Worm (Caenorhabditis elegans) whole organism, L1 larva: ENCODE measurements around the gene col-140.

Experiments
- C04F5.9 ChIP-seq: sonication (generic microtip); optimal IDR thresholded peaks from 2 replicates; lab custom pipeline; 2016; ENCODE audit warnings: missing genetic modification characterization, missing compliant biosample characterization
- C16A3.4 ChIP-seq: fragments of 150-350 bp; optimal IDR thresholded peaks from 2 replicates; lab custom pipeline; 2014; ENCODE audit warnings: missing biosample characterization, missing genetic modification characterization
- aha-1 ChIP-seq: fragments of 150-350 bp; optimal IDR thresholded peaks from 2 replicates; lab custom pipeline; 2014; ENCODE audit warnings: missing biosample characterization, missing genetic modification characterization
- aly-2 ChIP-seq: fragments of 150-350 bp; optimal IDR thresholded peaks from 2 replicates; lab custom pipeline; 2014; ENCODE audit warnings: missing biosample characterization, missing genetic modification characterization
- blmp-1 ChIP-seq: fragments of 150-350 bp; optimal IDR thresholded peaks from 2 replicates; lab custom pipeline; 2014; ENCODE audit warnings: missing biosample characterization, missing genetic modification characterization
- ceh-8 ChIP-seq: fragments of 200-800 bp; sonication (Bioruptor generic); optimal IDR thresholded peaks from 2 replicates; lab custom pipeline; 2018; ENCODE audit warnings: mild to moderate bottlenecking, missing genetic modification characterization, moderate library complexity, missing compliant biosample characterization
- ceh-90 ChIP-seq: sonication (generic microtip); optimal IDR thresholded peaks from 2 replicates; lab custom pipeline; 2016; ENCODE audit warnings: missing genetic modification characterization, missing compliant biosample characterization
- ces-1 ChIP-seq: fragments of 150-350 bp; optimal IDR thresholded peaks from 2 replicates; lab custom pipeline; 2014; ENCODE audit warnings: missing biosample characterization, missing genetic modification reagents, missing genetic modification characterization
- dsc-1 ChIP-seq: sonication (generic microtip); optimal IDR thresholded peaks from 2 replicates; lab custom pipeline; 2016; ENCODE audit warnings: mild to moderate bottlenecking, missing genetic modification characterization, missing compliant biosample characterization
- efl-1 ChIP-seq, 4 experiments: fragments of 150-350 bp; optimal IDR thresholded peaks in 3 of 4; peaks in 1 of 4; 1 replicate in 1 of 4; 2 replicates in 3 of 4; lab custom pipeline; 2014; ENCODE audit warnings: missing biosample characterization in 2 of 4, missing genetic modification characterization in 2 of 4, missing genetic modification reagents in 2 of 4
- efl-3 ChIP-seq: fragments of 200-800 bp; sonication (Bioruptor generic); optimal IDR thresholded peaks from 2 replicates; lab custom pipeline; 2018; ENCODE audit warnings: mild to moderate bottlenecking, missing genetic modification characterization, missing compliant biosample characterization
- egl-13 ChIP-seq: sonication (generic microtip); optimal IDR thresholded peaks from 2 replicates; lab custom pipeline; 2016; ENCODE audit warnings: missing genotype, missing genetic modification reagents, missing genetic modification characterization, missing compliant biosample characterization
- elt-3 ChIP-seq, 6 experiments: fragments of 150-350 bp in 1 of 6; sonication (generic microtip); optimal IDR thresholded peaks; 2 replicates each; lab custom pipeline; 2017 to 2018; ENCODE audit warnings: missing biosample characterization in 6 of 6, missing genetic modification characterization in 6 of 6, inconsistent platforms in 1 of 6
- ets-5 ChIP-seq: fragments of 200-800 bp; sonication (Bioruptor generic); IDR thresholded peaks from 2 replicates; pipeline ENCODE4 v1.3.6; 2022; ENCODE audit warnings: missing genetic modification characterization, missing compliant biosample characterization
- fkh-4 ChIP-seq: sonication (generic microtip); optimal IDR thresholded peaks from 2 replicates; lab custom pipeline; 2016; ENCODE audit warnings: missing compliant biosample characterization, missing genetic modification characterization, borderline replicate concordance
- fos-1 ChIP-seq: fragments of 150-350 bp; optimal IDR thresholded peaks from 2 replicates; lab custom pipeline; 2014; ENCODE audit warnings: missing biosample characterization, missing genetic modification characterization
- grh-1 ChIP-seq: fragments of 200-800 bp; sonication (Bioruptor generic); IDR thresholded peaks from 2 replicates; pipeline ENCODE4 v1.3.6; 2022; ENCODE audit warnings: missing genetic modification reagents, missing genetic modification characterization, missing compliant biosample characterization
- hpl-2 ChIP-seq: fragments of 150-350 bp; optimal IDR thresholded peaks from 2 replicates; lab custom pipeline; 2014; ENCODE audit warnings: missing biosample characterization, missing genetic modification reagents, missing genetic modification characterization
- isw-1 ChIP-seq: fragments of 200-800 bp; sonication (Bioruptor generic); IDR thresholded peaks from 2 replicates; pipeline ENCODE4 v1.3.6; 2022; ENCODE audit warnings: missing genetic modification characterization, missing compliant biosample characterization
- lin-13 ChIP-seq: fragments of 150-350 bp; optimal IDR thresholded peaks from 2 replicates; lab custom pipeline; 2014; ENCODE audit warnings: missing biosample characterization, missing genetic modification reagents, missing genetic modification characterization
- lin-14 ChIP-seq: fragments of 200-800 bp; sonication (Bioruptor generic); optimal IDR thresholded peaks from 2 replicates; lab custom pipeline; 2018; ENCODE audit warnings: mild to moderate bottlenecking, missing genetic modification characterization, moderate library complexity, missing compliant biosample characterization
- lin-15B ChIP-seq: fragments of 150-350 bp; sonication (generic microtip); optimal IDR thresholded peaks from 3 replicates; lab custom pipeline; 2014; ENCODE audit warnings: missing biosample characterization, missing genetic modification characterization
- lin-39 ChIP-seq: fragments of 150-350 bp; optimal IDR thresholded peaks from 2 replicates; lab custom pipeline; 2014; ENCODE audit warnings: missing biosample characterization, missing genetic modification reagents, missing genetic modification characterization
- lir-3 ChIP-seq: sonication (generic microtip); optimal IDR thresholded peaks from 2 replicates; lab custom pipeline; 2016; ENCODE audit warnings: mild to moderate bottlenecking, missing genetic modification characterization, moderate library complexity, missing compliant biosample characterization; ENCODE audit not compliant: poor library complexity
- lsy-2 ChIP-seq, 2 experiments: fragments of 150-350 bp; optimal IDR thresholded peaks; 2 replicates each; lab custom pipeline; 2014; ENCODE audit warnings: missing biosample characterization in 2 of 2, missing genetic modification characterization in 2 of 2
- mab-9 ChIP-seq: fragments of 200-800 bp; sonication (Bioruptor generic); IDR thresholded peaks from 2 replicates; pipeline ENCODE4 v1.3.6; 2022; ENCODE audit warnings: missing genetic modification reagents, missing genetic modification characterization, missing compliant biosample characterization
- mdl-1 ChIP-seq, 2 experiments: fragments of 150-350 bp; optimal IDR thresholded peaks; 2 replicates each; lab custom pipeline; 2014 to 2017; ENCODE audit warnings: missing biosample characterization in 2 of 2, missing genetic modification characterization in 2 of 2, inconsistent platforms in 1 of 2
- mef-2 ChIP-seq: fragments of 150-350 bp; optimal IDR thresholded peaks from 2 replicates; lab custom pipeline; 2014; ENCODE audit warnings: missing biosample characterization, missing genetic modification characterization
- nhr-19 ChIP-seq: fragments of 200-800 bp; sonication (Bioruptor generic); conservative IDR thresholded peaks from 2 replicates; pipeline ENCODE4 v1.3.6; 2022; ENCODE audit warnings: missing genetic modification characterization, missing compliant biosample characterization
- nhr-20 ChIP-seq: sonication (generic microtip); optimal IDR thresholded peaks from 2 replicates; lab custom pipeline; 2016; ENCODE audit warnings: mild to moderate bottlenecking, missing genetic modification characterization, missing compliant biosample characterization
- nhr-237 ChIP-seq: fragments of 150-350 bp; optimal IDR thresholded peaks from 2 replicates; lab custom pipeline; 2014; ENCODE audit warnings: missing biosample characterization, missing genetic modification characterization
- nhr-28 ChIP-seq: fragments of 150-350 bp; optimal IDR thresholded peaks from 2 replicates; lab custom pipeline; 2014; ENCODE audit warnings: missing biosample characterization, missing genetic modification characterization
- nhr-71 ChIP-seq: sonication (generic microtip); optimal IDR thresholded peaks from 2 replicates; lab custom pipeline; 2016; ENCODE audit warnings: mild to moderate bottlenecking, missing genetic modification characterization, moderate library complexity, missing compliant biosample characterization
- nhr-77 ChIP-seq: fragments of 150-350 bp; optimal IDR thresholded peaks from 2 replicates; lab custom pipeline; 2014; ENCODE audit warnings: missing biosample characterization, missing genetic modification characterization
- nhr-84 ChIP-seq: sonication (generic microtip); optimal IDR thresholded peaks from 2 replicates; lab custom pipeline; 2017; ENCODE audit warnings: missing biosample characterization, missing genetic modification characterization
- nhr-85 ChIP-seq: sonication (generic microtip); peaks from one replicate; lab custom pipeline; 2016; ENCODE audit warnings: missing genetic modification characterization, inconsistent platforms, missing compliant biosample characterization
- nhr-90 ChIP-seq: sonication (generic microtip); optimal IDR thresholded peaks from 2 replicates; lab custom pipeline; 2016; ENCODE audit warnings: mild to moderate bottlenecking, missing genetic modification characterization, missing compliant biosample characterization; ENCODE audit not compliant: poor library complexity
- pag-3 ChIP-seq: sonication (generic microtip); optimal IDR thresholded peaks from 2 replicates; lab custom pipeline; 2017; ENCODE audit warnings: missing genetic modification characterization, mild to moderate bottlenecking, missing compliant biosample characterization, antibody characterized with exemption, borderline replicate concordance; ENCODE audit not compliant: insufficient read depth
- rnt-1 ChIP-seq: sonication (generic microtip); optimal IDR thresholded peaks from 2 replicates; lab custom pipeline; 2016; ENCODE audit warnings: mild to moderate bottlenecking, missing genetic modification characterization, moderate library complexity, missing compliant biosample characterization
- snpc-4 ChIP-seq: fragments of 150-350 bp; optimal IDR thresholded peaks from 2 replicates; lab custom pipeline; 2014; ENCODE audit warnings: missing biosample characterization, missing genetic modification characterization
- snu-23 ChIP-seq: sonication (generic microtip); optimal IDR thresholded peaks from 2 replicates; lab custom pipeline; 2016; ENCODE audit warnings: missing genetic modification characterization, missing compliant biosample characterization
- tlp-1 ChIP-seq: fragments of 150-350 bp; optimal IDR thresholded peaks from 2 replicates; lab custom pipeline; 2014; ENCODE audit warnings: missing biosample characterization, missing genetic modification characterization
- unc-30 ChIP-seq: sonication (generic microtip); optimal IDR thresholded peaks from 2 replicates; lab custom pipeline; 2017; ENCODE audit warnings: missing biosample characterization, missing genetic modification characterization
- unc-62 ChIP-seq: fragments of 150-350 bp; optimal IDR thresholded peaks from 2 replicates; lab custom pipeline; 2014; ENCODE audit warnings: missing biosample characterization, missing genetic modification reagents, missing genetic modification characterization
- unc-98 ChIP-seq: fragments of 200-800 bp; sonication (Bioruptor generic); IDR thresholded peaks from 2 replicates; pipeline ENCODE4 v1.3.6; 2022; ENCODE audit warnings: missing genetic modification characterization, missing compliant biosample characterization
- ztf-11 ChIP-seq, 2 experiments: sonication (generic microtip); optimal IDR thresholded peaks; 2 replicates each; lab custom pipeline; 2016 to 2017; ENCODE audit warnings: missing genetic modification characterization in 2 of 2, missing biosample characterization in 1 of 2, missing compliant biosample characterization in 1 of 2
- ztf-4 ChIP-seq: fragments of 150-350 bp; optimal IDR thresholded peaks from 2 replicates; lab custom pipeline; 2014; ENCODE audit warnings: missing biosample characterization, missing genetic modification characterization

col-140 gene

DNA sequence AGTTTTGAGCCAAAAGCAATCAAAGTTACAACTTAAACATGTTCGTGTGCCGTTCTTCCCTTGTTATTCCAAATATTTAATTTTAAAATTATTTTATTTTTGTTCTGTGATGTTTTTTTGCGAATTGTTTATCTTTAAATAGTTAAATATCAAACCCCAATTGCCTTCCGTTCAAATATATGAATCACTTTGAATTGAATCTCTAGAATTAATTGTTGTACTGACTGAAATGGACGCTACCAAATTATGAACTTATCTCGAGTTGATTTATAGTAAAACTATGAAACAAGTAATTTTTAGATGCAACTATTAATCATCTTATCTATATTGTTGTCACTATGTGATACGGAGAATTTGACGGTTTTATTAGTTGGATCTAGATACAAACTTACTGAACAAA lies 44.6 kb downstream of the col-140 start, which contains the start of gene ZC250.2:
TSS of gene ZC250.2 (plus strand) at position 301 of the 400 bp plus-strand sequence.
- TF ChIP-seq egl-13 (tag; lab: Kevin White, UChicago) (no peak), efl-1 (optimal IDR thresholded peaks at IDR 0.05; lab: Kevin White, UChicago) (no peak), efl-1 (GFP tag; optimal IDR thresholded peaks at IDR 0.05 in 1 of 2; lab: Kevin White, UChicago) (no peak), hpl-2 (GFP tag; lab: Kevin White, UChicago) (no peak), nhr-85 (tag; lab: Kevin White, UChicago) (peak; percentile 48), dsc-1 (tag; lab: Kevin White, UChicago) (no peak)

DNA sequence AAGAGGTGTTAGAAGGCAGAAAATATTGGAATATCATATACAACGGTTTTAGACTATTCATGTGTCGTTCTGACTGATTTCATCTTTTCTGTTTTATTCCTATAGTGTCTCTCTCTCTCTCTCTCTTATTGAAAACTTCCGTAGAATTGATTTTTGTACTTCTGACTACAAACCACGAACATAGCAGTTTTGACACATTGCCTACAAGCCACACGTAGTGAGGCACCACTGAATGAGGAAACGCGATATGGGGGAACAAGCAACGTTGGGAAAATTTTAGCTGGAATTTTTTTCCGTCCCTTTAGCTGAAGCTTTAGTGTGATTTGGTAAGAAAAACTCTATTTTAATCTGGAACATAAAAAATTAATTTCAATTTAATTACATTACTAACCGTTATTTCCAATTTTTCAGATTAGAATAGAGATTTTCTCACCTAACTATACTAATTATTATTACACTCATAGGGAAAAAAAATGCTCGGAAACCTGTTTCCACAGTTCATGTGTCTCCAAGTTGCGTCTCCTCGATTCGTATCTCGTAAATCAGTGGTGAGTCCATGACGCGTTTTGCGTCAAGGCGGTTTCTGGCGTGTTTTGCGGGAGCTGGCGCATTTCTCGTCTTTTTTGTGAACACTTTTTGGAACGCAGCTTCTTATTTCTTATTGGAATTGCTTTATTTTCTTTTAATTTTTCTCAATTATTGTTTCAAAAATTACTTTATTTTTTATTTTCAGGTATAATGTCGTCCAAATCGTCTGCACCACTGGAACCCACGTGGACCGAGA lies 45.9 kb downstream of the col-140 start, which contains the start of the genes nhr-142 and F44E7.9:
TSS of gene nhr-142 (minus strand) at position 57 of the 784 bp plus-strand sequence.
TSS of gene F44E7.9 (plus strand) at position 734 of the 784 bp plus-strand sequence.
- TF ChIP-seq lin-15B (tag; lab: Kevin White, UChicago) (peak; percentile 76), mdl-1 (tag; optimal IDR thresholded peaks at IDR 0.05; lab: Kevin White, UChicago) (peak in 1 of 2 experiments; percentile 55), ets-5 (GFP tag; lab: Robert Waterston, UW) (no peak), aha-1 (peak; percentile 49), ztf-4 (tag; lab: Kevin White, UChicago) (peak; percentile 49), pag-3 (tag; lab: Kevin White, UChicago) (peak; percentile 38), isw-1 (GFP tag; lab: Robert Waterston, UW) (peak; percentile 73), ceh-90 (tag; lab: Kevin White, UChicago) (no peak), efl-1 (optimal IDR thresholded peaks at IDR 0.05; lab: Kevin White, UChicago) (peak; percentile 85 to 88), efl-1 (GFP tag; optimal IDR thresholded peaks at IDR 0.05 in 1 of 2; lab: Kevin White, UChicago) (peak; percentile 76 to 98), C16A3.4 (tag; lab: Kevin White, UChicago) (peak; percentile 93), lin-39 (tag; lab: Kevin White, UChicago) (peak; percentile 60), unc-62 (GFP tag; lab: Kevin White, UChicago) (no peak), nhr-90 (peak; percentile 90), nhr-28 (tag; lab: Kevin White, UChicago) (no peak), C04F5.9 (tag; lab: Kevin White, UChicago) (peak; percentile 57), blmp-1 (tag; lab: Kevin White, UChicago) (peak; percentile 52), tlp-1 (no peak), nhr-237 (tag; lab: Kevin White, UChicago) (peak; percentile 64), elt-3 (tag; optimal IDR thresholded peaks at IDR 0.05; lab: Kevin White, UChicago) (peak in 2 of 6 experiments; percentile 42 to 78), egl-13 (tag; lab: Kevin White, UChicago) (peak; percentile 80), nhr-19 (GFP tag; lab: Robert Waterston, UW) (peak; percentile 87), mef-2 (tag; lab: Kevin White, UChicago) (peak; percentile 51), nhr-77 (peak; percentile 71), nhr-20 (tag; lab: Kevin White, UChicago) (peak; percentile 90), ztf-11 (tag; optimal IDR thresholded peaks at IDR 0.05; lab: Kevin White, UChicago) (peak in 1 of 2 experiments; percentile 75), fos-1 (tag; lab: Kevin White, UChicago) (peak; percentile 75), efl-3 (GFP tag; lab: Kevin White, UChicago) (no peak), lin-14 (peak; percentile 91), mab-9 (GFP tag; lab: Robert Waterston, UW) (peak; percentile 55; the same call in 1 of the 2 replicates), hpl-2 (GFP tag; lab: Kevin White, UChicago) (no peak), snpc-4 (peak; percentile 63), nhr-71 (tag; lab: Kevin White, UChicago) (peak; percentile 92), lir-3 (tag; lab: Kevin White, UChicago) (peak; percentile 70), lsy-2 (tag; optimal IDR thresholded peaks at IDR 0.05; lab: Kevin White, UChicago) (peak; percentile 82 to 90), unc-30 (tag; lab: Kevin White, UChicago) (no peak), unc-98 (GFP tag; lab: Robert Waterston, UW) (no peak), snu-23 (GFP tag; lab: Kevin White, UChicago) (peak; percentile 89), ceh-8 (GFP tag; lab: Kevin White, UChicago) (peak; percentile 66), ces-1 (GFP tag; lab: Kevin White, UChicago) (no peak), nhr-84 (tag; lab: Kevin White, UChicago) (no peak), lin-13 (peak; percentile 89), aly-2 (tag; lab: Kevin White, UChicago) (no peak), grh-1 (GFP tag; lab: Robert Waterston, UW) (peak; percentile 68), rnt-1 (tag; lab: Kevin White, UChicago) (peak; percentile 96), fkh-4 (peak; percentile 32)
